Worm (Caenorhabditis elegans) whole organism, L4/young adult: ENCODE data around the gene oac-2.

Source experiments
- W03F9.2 ChIP-seq: fragments of 150-350 bp; optimal IDR thresholded peaks from 2 replicates; lab custom pipeline; 2014; ENCODE audit warnings: missing biosample characterization, missing genetic modification characterization
- dao-5 ChIP-seq: sonication (generic microtip); optimal IDR thresholded peaks from 2 replicates; lab custom pipeline; 2016; ENCODE audit warnings: missing genotype, missing genetic modification characterization, moderate library complexity, missing compliant biosample characterization
- him-1 ChIP-seq: sonication (generic microtip); optimal IDR thresholded peaks from 2 replicates; lab custom pipeline; 2016; ENCODE audit warnings: missing genotype, missing genetic modification reagents, missing genetic modification characterization, missing compliant biosample characterization

ce11 chrV:3490435-3490834 is 15.5 kb upstream of the oac-2 start, which contains the start of gene srbc-36:
- TF ChIP-seq him-1 (tag; lab: Kevin White, UChicago) (no peak), dao-5 (tag; lab: Kevin White, UChicago) (no peak), W03F9.2 (tag; lab: Kevin White, UChicago) (no peak)
